Fruit fly (Drosophila melanogaster): ENCODE results near the gene CG43373.
A peak's percentile ranks its signal among the peaks of the same experiment; 100 is the strongest.

The CG43373 gene

dm6 chr3L:16572208-16572607 is 29.0 kb upstream of the CG43373 start (continued):
- TF ChIP-seq CG7745 (tag; optimal IDR thresholded peaks at IDR 0.05) (peak; percentile 84), CG13287 (GFP tag; IDR thresholded peaks at IDR 0.05; ENCODE audit: partially characterized antibody) (peak; percentile 23; the same call in 1 of the 2 replicates), chm (GFP tag; IDR thresholded peaks at IDR 0.05) (peak; percentile 79; the same call in 1 of the 2 replicates), ci (GFP tag; IDR thresholded peaks at IDR 0.05) (peak; percentile 71; the same call in 2 of the 3 replicates), CG34376 (GFP tag; optimal IDR thresholded peaks at IDR 0.05) (peak; percentile 71), stwl (tag; optimal IDR thresholded peaks at IDR 0.05) (peak; percentile 15), CG12769 (tag; optimal IDR thresholded peaks at IDR 0.05) (peak; percentile 17), Nf-YC (tag; optimal IDR thresholded peaks at IDR 0.05) (peak; percentile 1), sens (GFP tag) (peak; percentile 34), CG3163 (GFP tag; optimal IDR thresholded peaks at IDR 0.05) (peak; percentile 86), HmgZ (tag; optimal IDR thresholded peaks at IDR 0.05) (peak; percentile 28), Fer1 (GFP tag; optimal IDR thresholded peaks at IDR 0.05) (peak; percentile 14), CG31224 (GFP tag; IDR thresholded peaks at IDR 0.05) (no peak), CG17568 (GFP tag; optimal IDR thresholded peaks at IDR 0.05) (peak; percentile 9), stc (GFP tag; IDR thresholded peaks at IDR 0.05) (peak; percentile 34; the same call in 1 of the 2 replicates), croc (GFP tag; conservative IDR thresholded peaks at IDR 0.05) (no peak), da (GFP tag; optimal IDR thresholded peaks at IDR 0.05) (no peak), grn (GFP tag; optimal IDR thresholded peaks at IDR 0.05) (peak; percentile 92), CG17328 (GFP tag; IDR thresholded peaks at IDR 0.05) (no peak), dpn (GFP tag; optimal IDR thresholded peaks at IDR 0.05) (peak in 1 of 2 experiments; percentile 0), lab (GFP tag; optimal IDR thresholded peaks at IDR 0.05) (peak; percentile 55), CG10543 (GFP tag; optimal IDR thresholded peaks at IDR 0.05) (peak; percentile 12), CG12104 (GFP tag; optimal IDR thresholded peaks at IDR 0.05) (no peak), CG5245 (GFP tag; optimal IDR thresholded peaks at IDR 0.05) (no peak), chinmo (GFP tag; IDR thresholded peaks at IDR 0.05; ENCODE audit: partially characterized antibody) (peak; percentile 72; the same call in 2 of the 4 replicates), gem (tag; optimal IDR thresholded peaks at IDR 0.05) (no peak), Lim3 (GFP tag; IDR thresholded peaks at IDR 0.05) (no peak), CG11504 (tag; optimal IDR thresholded peaks at IDR 0.05) (no peak), E2f2 (GFP tag; IDR thresholded peaks at IDR 0.05) (peak; percentile 17; the same call in 1 of the 2 replicates), nau (GFP tag; optimal IDR thresholded peaks at IDR 0.05) (no peak), CG17385 (GFP tag; optimal IDR thresholded peaks at IDR 0.05) (peak; percentile 35), inv (GFP tag; IDR thresholded peaks at IDR 0.05; ENCODE audit: partially characterized antibody) (0 out of 2 replicates have a peak, but pooled peaks have one; percentile 16), Pdp1 (GFP tag; optimal IDR thresholded peaks at IDR 0.05) (peak in 1 of 2 experiments; percentile 75), sd (tag; optimal IDR thresholded peaks at IDR 0.05) (peak; percentile 26), Oaz (GFP tag; IDR thresholded peaks at IDR 0.05) (no peak), CG15601 (tag; optimal IDR thresholded peaks at IDR 0.05) (peak; percentile 27), gro (GFP tag; optimal IDR thresholded peaks at IDR 0.05) (peak; percentile 56), so (GFP tag; IDR thresholded peaks at IDR 0.05) (peak; percentile 52; the same call in 2 of the 3 replicates), CG42726 (GFP tag; IDR thresholded peaks at IDR 0.05; ENCODE audit: partially characterized antibody) (0 out of 2 replicates have a peak, but pooled peaks have one; percentile 10), CG8290 (GFP tag; optimal IDR thresholded peaks at IDR 0.05) (no peak), CG8290 (tag; optimal IDR thresholded peaks at IDR 0.05) (peak in 1 of 2 experiments; percentile 40), CG2199 (GFP tag; IDR thresholded peaks at IDR 0.05) (0 out of 3 replicates have a peak, but pooled peaks have one; percentile 42), CG11247 (GFP tag; IDR thresholded peaks at IDR 0.05) (no peak)
